Fruit fly (Drosophila melanogaster) whole organism, embryonic: ENCODE results near the gene CG31141.

ENCODE experiments used
- Aef1 ChIP-seq: fragments of 200-800 bp; sonication (Bioruptor generic); IDR thresholded peaks from 3 replicates; pipeline ENCODE4 v1.3.6; 2022; ENCODE audit warnings: missing biosample characterization, missing genetic modification characterization
- CG1024 ChIP-seq: fragments of 200-800 bp; sonication (Bioruptor generic); IDR thresholded peaks from 2 replicates; pipeline ENCODE4 v1.3.6; 2022; ENCODE audit warnings: missing biosample characterization, missing genetic modification characterization
- CG10431 ChIP-seq: fragments of 200-800 bp; sonication (Bioruptor generic); optimal IDR thresholded peaks from 3 replicates; lab custom pipeline; 2018; ENCODE audit warnings: missing biosample characterization, mild to moderate bottlenecking, missing genetic modification characterization
- CG13296 ChIP-seq: fragments of 200-800 bp; sonication (Bioruptor generic); optimal IDR thresholded peaks from 3 replicates; lab custom pipeline; 2018; ENCODE audit warnings: missing biosample characterization, mild to moderate bottlenecking, missing genetic modification characterization
- CG16815 ChIP-seq: fragments of 200-800 bp; sonication (Bioruptor generic); optimal IDR thresholded peaks from 3 replicates; lab custom pipeline; 2017; ENCODE audit warnings: missing biosample characterization, mild to moderate bottlenecking, missing genetic modification characterization
- CG17568 ChIP-seq: fragments of 200-800 bp; sonication (Bioruptor generic); optimal IDR thresholded peaks from 2 replicates; lab custom pipeline; 2018; ENCODE audit warnings: missing biosample characterization, mild to moderate bottlenecking, missing genetic modification characterization, moderate library complexity
- CG17912 ChIP-seq: fragments of 200-800 bp; sonication (Bioruptor generic); optimal IDR thresholded peaks from 2 replicates; lab custom pipeline; 2018; ENCODE audit warnings: missing biosample characterization, mild to moderate bottlenecking, missing genetic modification characterization
- CG18011 ChIP-seq: fragments of 200-800 bp; sonication (Bioruptor generic); optimal IDR thresholded peaks from 2 replicates; lab custom pipeline; 2017; ENCODE audit warnings: missing biosample characterization, missing genetic modification characterization, mild to moderate bottlenecking, moderate library complexity, missing genotype
- CG18599 ChIP-seq: fragments of 200-800 bp; sonication (Bioruptor generic); optimal IDR thresholded peaks from 3 replicates; lab custom pipeline; 2017; ENCODE audit warnings: missing biosample characterization, missing genetic modification characterization, mild to moderate bottlenecking, moderate library complexity, missing genetic modification reagents
- CG18619 ChIP-seq: fragments of 200-800 bp; sonication (Bioruptor generic); optimal IDR thresholded peaks from 3 replicates; lab custom pipeline; 2017; ENCODE audit warnings: missing biosample characterization, mild to moderate bottlenecking, missing genetic modification characterization
- CG2116 ChIP-seq: fragments of 200-800 bp; sonication (Bioruptor generic); optimal IDR thresholded peaks from 3 replicates; lab custom pipeline; 2018; ENCODE audit warnings: missing biosample characterization, mild to moderate bottlenecking, missing genetic modification characterization
- CG2202 ChIP-seq: fragments of 200-800 bp; sonication (Bioruptor generic); optimal IDR thresholded peaks from 2 replicates; lab custom pipeline; 2018; ENCODE audit warnings: missing biosample characterization, mild to moderate bottlenecking, missing genetic modification characterization
- CG2712 ChIP-seq: fragments of 200-800 bp; optimal IDR thresholded peaks from 3 replicates; lab custom pipeline; 2019; ENCODE audit warnings: missing biosample characterization, mild to moderate bottlenecking, missing genetic modification characterization, moderate library complexity
- CG6813 ChIP-seq: fragments of 200-800 bp; sonication (Bioruptor generic); optimal IDR thresholded peaks from 2 replicates; lab custom pipeline; 2017; ENCODE audit warnings: missing biosample characterization, missing genetic modification characterization, mild to moderate bottlenecking, moderate library complexity, missing genetic modification reagents
- CG7556 ChIP-seq: fragments of 200-800 bp; sonication (Bioruptor generic); optimal IDR thresholded peaks from 2 replicates; lab custom pipeline; 2017; ENCODE audit warnings: missing biosample characterization, mild to moderate bottlenecking, missing genetic modification characterization
- CG7786 ChIP-seq: fragments of 200-800 bp; sonication (Bioruptor generic); optimal IDR thresholded peaks from 2 replicates; lab custom pipeline; 2016; ENCODE audit warnings: missing biosample characterization, missing genetic modification characterization
- CG8089 ChIP-seq: fragments of 200-800 bp; sonication (Bioruptor generic); optimal IDR thresholded peaks from 3 replicates; lab custom pipeline; 2016; ENCODE audit warnings: missing biosample characterization, missing genetic modification characterization
- CG9797 ChIP-seq: fragments of 200-800 bp; sonication (Bioruptor generic); optimal IDR thresholded peaks from 3 replicates; lab custom pipeline; 2018; ENCODE audit warnings: missing biosample characterization, mild to moderate bottlenecking, missing genetic modification characterization
- CTCF ChIP-seq: fragments of 200-800 bp; sonication (Bioruptor generic); optimal IDR thresholded peaks from 2 replicates; lab custom pipeline; 2017; ENCODE audit warnings: missing biosample characterization, mild to moderate bottlenecking, missing genetic modification characterization, moderate library complexity
- HLH3B ChIP-seq: fragments of 200-800 bp; sonication (Bioruptor generic); IDR thresholded peaks from 2 replicates; pipeline ENCODE4 v1.3.6; 2022; ENCODE audit warnings: missing biosample characterization, missing genetic modification characterization
- HLH54F ChIP-seq: fragments of 200-800 bp; sonication (Bioruptor generic); optimal IDR thresholded peaks from 3 replicates; lab custom pipeline; 2016; ENCODE audit warnings: missing biosample characterization, missing genetic modification characterization
- HmgD ChIP-seq: fragments of 200-800 bp; sonication (Bioruptor generic); optimal IDR thresholded peaks from 3 replicates; lab custom pipeline; 2016; ENCODE audit warnings: missing biosample characterization, missing genetic modification characterization
- Hr39 ChIP-seq: fragments of >200 bp; optimal IDR thresholded peaks from 2 replicates; lab custom pipeline; 2017
- Ravus ChIP-seq: fragments of 200-800 bp; sonication (Bioruptor generic); IDR thresholded peaks from 2 replicates; pipeline ENCODE4 v1.3.6; 2022; ENCODE audit warnings: missing biosample characterization, missing genetic modification characterization
- Rx ChIP-seq: fragments of 200-800 bp; sonication (Bioruptor generic); IDR thresholded peaks from 2 replicates; pipeline ENCODE4 v1.3.6; 2022; ENCODE audit warnings: missing biosample characterization, missing genetic modification characterization
- Sox100B ChIP-seq: fragments of 200-800 bp; sonication (Bioruptor generic); optimal IDR thresholded peaks from 3 replicates; lab custom pipeline; 2018; ENCODE audit warnings: missing biosample characterization, mild to moderate bottlenecking, missing genetic modification characterization
- amos ChIP-seq: fragments of 200-800 bp; sonication (Bioruptor generic); IDR thresholded peaks from 2 replicates; pipeline ENCODE4 v1.3.6; 2022; ENCODE audit warnings: missing biosample characterization, missing genetic modification characterization; ENCODE audit not compliant: partially characterized antibody
- ap ChIP-seq: fragments of 200-800 bp; sonication (Bioruptor generic); IDR thresholded peaks from 2 replicates; pipeline ENCODE4 v1.3.6; 2022; ENCODE audit warnings: missing biosample characterization, missing genetic modification characterization
- ato ChIP-seq: fragments of 200-800 bp; sonication (Bioruptor generic); IDR thresholded peaks from 2 replicates; pipeline ENCODE4 v1.3.6; 2022; ENCODE audit warnings: missing biosample characterization, missing genetic modification characterization; ENCODE audit not compliant: partially characterized antibody
- ftz-f1 ChIP-seq: fragments of 200-800 bp; sonication (Bioruptor generic); optimal IDR thresholded peaks from 2 replicates; lab custom pipeline; 2016; ENCODE audit warnings: missing biosample characterization, missing genetic modification characterization
- gsb-n ChIP-seq: fragments of 200-800 bp; sonication (Bioruptor generic); optimal IDR thresholded peaks from 3 replicates; lab custom pipeline; 2018; ENCODE audit warnings: missing biosample characterization, mild to moderate bottlenecking, missing genetic modification characterization
- ham ChIP-seq: fragments of 200-800 bp; sonication (Bioruptor generic); IDR thresholded peaks from 2 replicates; pipeline ENCODE4 v1.3.6; 2022; ENCODE audit warnings: missing biosample characterization, missing genetic modification characterization
- ind ChIP-seq: fragments of 200-800 bp; sonication (Bioruptor generic); optimal IDR thresholded peaks from 3 replicates; lab custom pipeline; 2016; ENCODE audit warnings: missing biosample characterization, missing genetic modification characterization
- inv ChIP-seq: fragments of 200-800 bp; sonication (Bioruptor generic); IDR thresholded peaks from 2 replicates; pipeline ENCODE4 v1.3.6; 2022; ENCODE audit warnings: missing biosample characterization, missing genetic modification characterization; ENCODE audit not compliant: partially characterized antibody
- ken ChIP-seq: fragments of 200-800 bp; sonication (Bioruptor generic); IDR thresholded peaks from 3 replicates; pipeline ENCODE4 v1.3.6; 2022; ENCODE audit warnings: missing biosample characterization, missing genetic modification characterization
- maf-S ChIP-seq: fragments of 200-800 bp; sonication (Bioruptor generic); optimal IDR thresholded peaks from 2 replicates; lab custom pipeline; 2016; ENCODE audit warnings: missing biosample characterization, missing genetic modification characterization
- mld ChIP-seq: fragments of 200-800 bp; sonication (Bioruptor generic); IDR thresholded peaks from 3 replicates; pipeline ENCODE4 v1.3.6; 2022; ENCODE audit warnings: missing biosample characterization, missing genetic modification characterization; ENCODE audit not compliant: partially characterized antibody
- nmo ChIP-seq: fragments of 200-800 bp; sonication (Bioruptor generic); optimal IDR thresholded peaks from 2 replicates; lab custom pipeline; 2018; ENCODE audit warnings: missing biosample characterization, mild to moderate bottlenecking, missing genetic modification characterization, moderate library complexity
- nom ChIP-seq: fragments of 200-800 bp; sonication (Bioruptor generic); optimal IDR thresholded peaks from 2 replicates; lab custom pipeline; 2017; ENCODE audit warnings: missing biosample characterization, missing genetic modification characterization, mild to moderate bottlenecking, moderate library complexity, missing genetic modification reagents
- pros ChIP-seq: fragments of 200-800 bp; sonication (Bioruptor generic); optimal IDR thresholded peaks from 3 replicates; lab custom pipeline; 2019; ENCODE audit warnings: missing biosample characterization, mild to moderate bottlenecking, missing genetic modification characterization, moderate library complexity
- sc ChIP-seq, 3 experiments: fragments of >200 bp in 2 of 3; fragments of 200-800 bp in 1 of 3; sonication (Bioruptor generic) in 1 of 3; optimal IDR thresholded peaks; 2 replicates in 2 of 3; 3 replicates in 1 of 3; lab custom pipeline; 2017; ENCODE audit warnings: mild to moderate bottlenecking in 1 of 3, missing biosample characterization in 1 of 3, missing genetic modification characterization in 1 of 3, missing genetic modification reagents in 1 of 3
- sima ChIP-seq: fragments of 200-800 bp; sonication (Bioruptor generic); optimal IDR thresholded peaks from 2 replicates; lab custom pipeline; 2016; ENCODE audit warnings: missing biosample characterization, missing genetic modification characterization
- sr ChIP-seq: fragments of 200-800 bp; sonication (Bioruptor generic); IDR thresholded peaks from 3 replicates; pipeline ENCODE4 v1.3.6; 2022; ENCODE audit warnings: missing biosample characterization, missing genetic modification characterization
- tin ChIP-seq: fragments of 200-800 bp; sonication (Bioruptor generic); optimal IDR thresholded peaks from 3 replicates; lab custom pipeline; 2016; ENCODE audit warnings: missing biosample characterization, missing genetic modification characterization
- tup ChIP-seq: fragments of 200-800 bp; sonication (Bioruptor generic); optimal IDR thresholded peaks from 2 replicates; lab custom pipeline; 2016; ENCODE audit warnings: missing biosample characterization, mild to moderate bottlenecking, missing genetic modification characterization, moderate library complexity
- vvl ChIP-seq: fragments of 200-800 bp; sonication (Bioruptor generic); IDR thresholded peaks from 2 replicates; pipeline ENCODE4 v1.3.6; 2022; ENCODE audit warnings: missing biosample characterization, missing genetic modification characterization
- wor ChIP-seq: fragments of 200-800 bp; sonication (Bioruptor generic); IDR thresholded peaks from 2 replicates; pipeline ENCODE4 v1.3.6; 2022; ENCODE audit warnings: missing biosample characterization, missing genetic modification characterization
- zf30C ChIP-seq: fragments of 200-800 bp; sonication (Bioruptor generic); optimal IDR thresholded peaks from 3 replicates; lab custom pipeline; 2018; ENCODE audit warnings: missing biosample characterization, mild to moderate bottlenecking, missing genetic modification characterization

CG31141 gene

DNA sequence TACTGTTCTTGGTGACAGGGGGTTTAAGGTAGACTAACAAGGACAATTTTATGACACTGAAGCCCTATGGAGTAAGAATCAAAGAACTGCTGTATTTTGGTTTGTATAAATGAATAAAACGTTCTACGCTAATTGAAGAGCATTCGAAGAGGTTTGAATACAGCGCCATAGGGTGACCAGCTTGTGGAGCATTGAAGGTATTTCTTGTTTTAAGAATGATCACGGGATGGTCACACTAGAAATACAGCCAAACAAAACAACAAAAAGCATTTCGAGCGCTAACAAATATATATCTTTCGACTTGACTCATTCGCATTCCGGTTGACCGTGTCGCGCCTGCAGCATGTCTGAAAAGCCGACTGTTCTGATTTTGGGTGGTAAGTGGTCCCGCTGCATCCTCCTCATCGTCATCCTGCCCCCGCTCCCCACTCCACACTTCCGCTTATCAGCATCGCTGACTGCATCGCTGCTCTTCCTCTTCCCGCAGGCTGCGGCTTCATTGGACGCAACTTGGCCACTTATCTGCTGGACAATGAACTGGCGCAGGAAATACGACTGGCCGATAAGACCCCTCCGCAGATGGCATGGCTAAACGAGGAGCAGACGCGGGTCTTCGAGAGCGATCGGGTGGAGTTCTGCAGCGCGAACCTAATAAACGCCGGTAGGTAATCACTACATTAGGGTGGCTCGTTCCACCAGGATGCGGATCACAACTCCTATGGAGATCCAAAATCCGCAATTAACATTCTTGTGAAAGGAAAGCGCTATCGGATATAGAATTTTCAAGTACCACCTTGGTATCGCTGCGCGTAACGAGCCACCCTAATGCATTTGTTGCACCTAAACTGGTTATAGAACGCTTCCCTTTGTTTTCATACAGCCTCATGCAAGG is 10.8 kb downstream of the CG31141 start, which contains the start of gene CG5854 (continued):
- TF ChIP-seq HLH54F = peak; percentile 38
- TF ChIP-seq CG10431 (GFP tag; lab: Kevin White, UChicago) = no peak
- peak; percentile 75 for TF ChIP-seq ap (GFP tag; lab: Robert Waterston, UW)
- TF ChIP-seq Sox100B = peak; percentile 52
- peak; percentile 77 for TF ChIP-seq tin (GFP tag; lab: Kevin White, UChicago)
- TF ChIP-seq ato (GFP tag; lab: Robert Waterston, UW) = no peak
- no peak; the same call in 1 of the 2 replicates for TF ChIP-seq Ravus (GFP tag; lab: Robert Waterston, UW)
- TF ChIP-seq CG1024 (GFP tag; lab: Robert Waterston, UW) = peak; percentile 57
- peak; percentile 48 for TF ChIP-seq wor
- TF ChIP-seq Hr39 = no peak
- TF ChIP-seq tup (GFP tag; lab: Kevin White, UChicago) = peak; percentile 62
- TF ChIP-seq CG18599 = peak; percentile 86
- peak; percentile 55 for TF ChIP-seq nmo
- peak; percentile 71 for TF ChIP-seq CG7786 (GFP tag; lab: Kevin White, UChicago)
- no peak for TF ChIP-seq ftz-f1 (GFP tag; lab: Kevin White, UChicago)
- peak; percentile 75 for TF ChIP-seq CG6813 (GFP tag; lab: Kevin White, UChicago)
- peak; percentile 95 for TF ChIP-seq nom (GFP tag; lab: Kevin White, UChicago)
- TF ChIP-seq gsb-n (tag; lab: Kevin White, UChicago) = peak; percentile 74
- TF ChIP-seq CG18011 (GFP tag; lab: Kevin White, UChicago) = peak; percentile 39
- peak; percentile 79; the same call in 1 of the 2 replicates for TF ChIP-seq HLH3B (GFP tag; lab: Robert Waterston, UW)
- TF ChIP-seq ken = peak; percentile 85
- TF ChIP-seq ham (GFP tag; lab: Robert Waterston, UW) = no peak
- TF ChIP-seq CG18619 (GFP tag; lab: Kevin White, UChicago) = peak; percentile 53
- no peak for TF ChIP-seq zf30C (GFP tag; lab: Kevin White, UChicago)
- peak; percentile 47 for TF ChIP-seq CG16815 (GFP tag; lab: Kevin White, UChicago)
- peak; percentile 56 for TF ChIP-seq CG2202 (tag; lab: Kevin White, UChicago)
- TF ChIP-seq sr (GFP tag; lab: Robert Waterston, UW) = peak; percentile 32; the same call in 1 of the 3 replicates
- TF ChIP-seq inv (GFP tag; lab: Robert Waterston, UW) = no peak
- TF ChIP-seq vvl (GFP tag; lab: Robert Waterston, UW) = peak; percentile 88
- peak; percentile 37; the same call in 2 of the 3 replicates for TF ChIP-seq Aef1 (GFP tag; lab: Robert Waterston, UW)
- TF ChIP-seq CG2712 = peak; percentile 75
- no peak for TF ChIP-seq pros (GFP tag; lab: Kevin White, UChicago)
- peak; percentile 73 for TF ChIP-seq ind
- peak; percentile 42 for TF ChIP-seq maf-S (GFP tag; lab: Kevin White, UChicago)
- peak; percentile 73 for TF ChIP-seq CG7556 (GFP tag; lab: Kevin White, UChicago)
- TF ChIP-seq sc (optimal IDR thresholded peaks at IDR 0.05; lab: Kevin White, UChicago) = no peak
- TF ChIP-seq sc (GFP tag; optimal IDR thresholded peaks at IDR 0.05; lab: Kevin White, UChicago) = peak; percentile 62
- no peak for TF ChIP-seq amos
- peak; percentile 77 for TF ChIP-seq CG8089
- no peak for TF ChIP-seq HmgD (GFP tag; lab: Kevin White, UChicago)
- TF ChIP-seq CG17568 (GFP tag; lab: Kevin White, UChicago) = peak; percentile 95
- peak; percentile 21 for TF ChIP-seq CG2116
- peak; percentile 51; the same call in 1 of the 2 replicates for TF ChIP-seq Rx (GFP tag; lab: Robert Waterston, UW)
- TF ChIP-seq CG17912 (GFP tag; lab: Kevin White, UChicago) = no peak
- 0 out of 3 replicates have a peak, but pooled peaks have one; percentile 19 for TF ChIP-seq mld (GFP tag; lab: Robert Waterston, UW)
- no peak for TF ChIP-seq CTCF
- peak; percentile 30 for TF ChIP-seq CG13296 (GFP tag; lab: Kevin White, UChicago)
- peak; percentile 75 for TF ChIP-seq CG9797 (GFP tag; lab: Kevin White, UChicago)
- no peak for TF ChIP-seq sima
